Fruit fly (Drosophila melanogaster) whole organism, adult: ENCODE data around the gene CG31373.
A peak's percentile ranks its signal among the peaks of the same experiment; 100 is the strongest.

Experiments
- CG11617 ChIP-seq: fragments of 200-800 bp; sonication (Bioruptor generic); optimal IDR thresholded peaks from 2 replicates; lab custom pipeline; 2017; ENCODE audit warnings: mild to moderate bottlenecking, missing biosample characterization, missing genetic modification reagents, missing genetic modification characterization
- CG12768 ChIP-seq: fragments of 200-800 bp; sonication (Bioruptor generic); optimal IDR thresholded peaks from 2 replicates; lab custom pipeline; 2017; ENCODE audit warnings: missing biosample characterization, missing genetic modification characterization, mild to moderate bottlenecking, moderate library complexity, missing genetic modification reagents
- CG7045 ChIP-seq: fragments of 200-800 bp; sonication (Bioruptor generic); optimal IDR thresholded peaks from 2 replicates; lab custom pipeline; 2017; ENCODE audit warnings: missing biosample characterization, mild to moderate bottlenecking, missing genetic modification characterization
- Clk ChIP-seq: fragments of 200-800 bp; sonication (Bioruptor generic); optimal IDR thresholded peaks from 2 replicates; lab custom pipeline; 2017; ENCODE audit warnings: missing biosample characterization, missing genetic modification characterization
- Hr96 ChIP-seq: fragments of 200-800 bp; sonication (Bioruptor generic); optimal IDR thresholded peaks from 2 replicates; lab custom pipeline; 2016; ENCODE audit warnings: missing biosample characterization, missing genetic modification characterization
- kay ChIP-seq: fragments of 200-800 bp; sonication (Bioruptor generic); peaks from one replicate; lab custom pipeline; 2016; ENCODE audit warnings: missing biosample characterization, missing genetic modification characterization, borderline replicate concordance

DNA sequence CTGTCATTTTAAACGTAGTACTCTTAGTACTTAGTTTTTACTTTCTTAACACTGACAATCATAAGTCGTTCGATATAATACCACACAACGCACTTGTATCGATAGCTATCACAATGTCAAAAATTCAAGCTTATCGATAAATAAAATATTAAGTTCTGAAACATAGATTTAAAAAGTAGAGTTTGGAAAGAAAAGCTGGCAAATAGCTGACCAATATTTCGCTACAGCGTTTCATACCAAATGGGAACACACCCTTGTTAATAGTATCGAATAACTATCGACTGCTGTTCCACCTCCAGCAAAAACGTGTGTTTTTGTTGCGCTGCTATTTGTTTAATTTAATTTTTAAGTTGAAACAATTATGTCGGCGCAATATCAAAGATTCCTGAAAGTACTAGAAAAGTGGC is 12.8 kb downstream of the CG31373 start, which contains the start of the genes pug, CG14683 and CG46459:
- TF ChIP-seq CG11617: no peak
- no peak for TF ChIP-seq CG7045 (GFP tag; lab: Kevin White, UChicago)
- no peak for TF ChIP-seq Clk (GFP tag; lab: Kevin White, UChicago)
- TF ChIP-seq Hr96 (GFP tag; lab: Kevin White, UChicago): peak; percentile 53
- no peak for TF ChIP-seq CG12768 (GFP tag; lab: Kevin White, UChicago)
- TF ChIP-seq kay (GFP tag; lab: Kevin White, UChicago): peak; percentile 68
